Worm (Caenorhabditis elegans) whole organism, L4/young adult: ENCODE measurements around the gene try-12.

Experiments used
- W03F9.2 ChIP-seq: fragments of 150-350 bp; optimal IDR thresholded peaks from 2 replicates; lab custom pipeline; 2014; ENCODE audit warnings: missing biosample characterization, missing genetic modification characterization
- dao-5 ChIP-seq: sonication (generic microtip); optimal IDR thresholded peaks from 2 replicates; lab custom pipeline; 2016; ENCODE audit warnings: missing genotype, missing genetic modification characterization, moderate library complexity, missing compliant biosample characterization
- him-1 ChIP-seq: sonication (generic microtip); optimal IDR thresholded peaks from 2 replicates; lab custom pipeline; 2016; ENCODE audit warnings: missing genotype, missing genetic modification reagents, missing genetic modification characterization, missing compliant biosample characterization

DNA sequence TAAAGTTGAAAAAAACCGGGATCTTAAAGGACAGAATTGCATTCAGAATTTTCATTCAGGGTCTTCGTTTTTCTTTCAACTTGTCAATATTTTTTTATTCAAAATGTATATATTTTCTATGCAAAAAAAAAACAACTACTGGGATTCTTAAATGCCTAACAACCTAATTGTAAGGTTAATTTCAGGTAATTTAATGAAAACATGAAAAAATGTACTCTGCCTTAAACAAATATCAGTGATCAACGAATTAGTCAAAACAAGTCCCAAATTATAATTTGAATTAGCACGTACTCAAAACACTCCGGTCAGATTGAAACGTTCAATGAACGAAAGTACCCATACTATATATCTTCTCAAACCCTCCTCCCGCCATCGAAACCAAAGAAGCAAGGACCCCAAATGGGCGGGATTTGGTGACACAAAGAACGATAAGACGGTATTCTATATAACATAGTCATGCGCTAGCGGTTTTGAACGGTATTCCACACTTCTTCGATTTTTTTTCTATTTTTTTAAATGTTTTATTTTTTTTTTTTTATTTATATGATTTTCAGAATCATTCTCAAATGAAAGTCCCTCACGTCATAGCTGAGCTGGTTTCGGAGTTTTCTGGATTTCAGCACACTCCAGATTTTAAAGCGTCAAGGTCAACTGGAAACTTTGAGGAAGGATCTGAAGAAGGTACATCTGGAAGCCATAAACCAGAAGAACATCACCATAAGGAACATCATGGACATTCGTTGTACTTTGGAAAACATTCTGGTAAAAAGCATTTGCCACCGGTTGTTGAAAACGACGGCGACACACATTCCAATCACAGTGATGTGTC, 13.6 kb upstream of the try-12 start, which contains the start of the genes ddo-2 and F25E5.8:
- TF ChIP-seq W03F9.2 (tag; lab: Kevin White, UChicago), result no peak
- no peak for TF ChIP-seq him-1
- TF ChIP-seq dao-5 (tag; lab: Kevin White, UChicago), result no peak
